Fruit fly (Drosophila melanogaster): Measurements from ENCODE around the gene PICK1.

PICK1 gene

dm6 chr2L:12720430-12721396 lies 25.9 kb downstream of the PICK1 start (continued):
- no peak for TF ChIP-seq Tbp (GFP tag; optimal IDR thresholded peaks at IDR 0.05)
- TF ChIP-seq CG11456 (GFP tag; IDR thresholded peaks at IDR 0.05) = no peak
- peak; percentile 75; the same call in 1 of the 3 replicates for TF ChIP-seq CG3726 (GFP tag; IDR thresholded peaks at IDR 0.05)
- TF ChIP-seq CG12659 (GFP tag; optimal IDR thresholded peaks at IDR 0.05) = peak; percentile 28
- peak; percentile 19 for TF ChIP-seq CG15601 (tag; optimal IDR thresholded peaks at IDR 0.05)
- peak; percentile 73 for TF ChIP-seq Xrp1 (GFP tag; IDR thresholded peaks at IDR 0.05)
- TF ChIP-seq Ravus (GFP tag; IDR thresholded peaks at IDR 0.05) = no peak; the same call in 1 of the 2 replicates
- TF ChIP-seq CG3995 (GFP tag; optimal IDR thresholded peaks at IDR 0.05) = peak; percentile 11
- TF ChIP-seq dan (GFP tag; IDR thresholded peaks at IDR 0.05) = no peak
- no peak for TF ChIP-seq hth (optimal IDR thresholded peaks at IDR 0.05)
- no peak for TF ChIP-seq CG8359 (GFP tag; optimal IDR thresholded peaks at IDR 0.05; ENCODE audit: borderline replicate concordance)
- TF ChIP-seq Neu2 (GFP tag; optimal IDR thresholded peaks at IDR 0.05; ENCODE audit: borderline replicate concordance) = no peak
- TF ChIP-seq Aef1 (GFP tag; IDR thresholded peaks at IDR 0.05) = peak; percentile 47; the same call in 1 of the 3 replicates
- no peak for TF ChIP-seq Antp (GFP tag; optimal IDR thresholded peaks at IDR 0.05)
- no peak for TF ChIP-seq jigr1 (GFP tag; IDR thresholded peaks at IDR 0.05)
- TF ChIP-seq CG2199 (GFP tag; IDR thresholded peaks at IDR 0.05) = peak; percentile 13; the same call in 1 of the 3 replicates
- TF ChIP-seq CG18262 (tag; optimal IDR thresholded peaks at IDR 0.05) = peak; percentile 61
- TF ChIP-seq Hmr (GFP tag; optimal IDR thresholded peaks at IDR 0.05) = peak; percentile 56
- 0 out of 2 replicates have a peak, but pooled peaks have one; percentile 22 for TF ChIP-seq CG1024 (GFP tag; IDR thresholded peaks at IDR 0.05)
- TF ChIP-seq bcd (GFP tag; optimal IDR thresholded peaks at IDR 0.05) = peak; percentile 57
- peak; percentile 14 for TF ChIP-seq Mad (GFP tag; optimal IDR thresholded peaks at IDR 0.05)
- peak; percentile 23; the same call in 1 of the 2 replicates for TF ChIP-seq ttk (GFP tag; IDR thresholded peaks at IDR 0.05)
- peak in 1 of 2 experiments; percentile 3 for TF ChIP-seq Trl (optimal IDR thresholded peaks at IDR 0.05)
- no peak for TF ChIP-seq Trl (GFP tag; optimal IDR thresholded peaks at IDR 0.05)
- TF ChIP-seq peb (GFP tag; IDR thresholded peaks at IDR 0.05) = peak; percentile 18; the same call in 1 of the 2 replicates
- TF ChIP-seq croc (GFP tag; conservative IDR thresholded peaks at IDR 0.05) = no peak
- TF ChIP-seq disco-r (GFP tag; optimal IDR thresholded peaks at IDR 0.05) = no peak
- TF ChIP-seq Sin3A (optimal IDR thresholded peaks at IDR 0.05) = no peak
- peak; percentile 32 for TF ChIP-seq HmgZ (tag; optimal IDR thresholded peaks at IDR 0.05)
- peak; percentile 39 for TF ChIP-seq CG10267 (tag; optimal IDR thresholded peaks at IDR 0.05)
- no peak for TF ChIP-seq CG17385 (GFP tag; optimal IDR thresholded peaks at IDR 0.05)
- TF ChIP-seq dm (GFP tag; optimal IDR thresholded peaks at IDR 0.05) = no peak
- TF ChIP-seq CG1832 (GFP tag; optimal IDR thresholded peaks at IDR 0.05) = no peak
- TF ChIP-seq CG4328 (GFP tag; optimal IDR thresholded peaks at IDR 0.05) = peak; percentile 29
- TF ChIP-seq Ets65A (GFP tag) = peak; percentile 62
- TF ChIP-seq corto (GFP tag; optimal IDR thresholded peaks at IDR 0.05) = no peak
- TF ChIP-seq kay (GFP tag; optimal IDR thresholded peaks at IDR 0.05) = peak; percentile 23
- peak; percentile 40 for TF ChIP-seq CG14710 (tag; optimal IDR thresholded peaks at IDR 0.05)
- TF ChIP-seq ase (GFP tag; IDR thresholded peaks at IDR 0.05) = peak; percentile 49; the same call in 1 of the 3 replicates
- peak; percentile 53 for TF ChIP-seq caup (GFP tag; optimal IDR thresholded peaks at IDR 0.05; ENCODE audit: severe bottlenecking)
- peak; percentile 89 for TF ChIP-seq Hey (tag; optimal IDR thresholded peaks at IDR 0.05)
- no peak for TF ChIP-seq lola (GFP tag; optimal IDR thresholded peaks at IDR 0.05)
- no peak for TF ChIP-seq BEAF-32 (GFP tag; optimal IDR thresholded peaks at IDR 0.05)
- TF ChIP-seq org-1 (GFP tag; optimal IDR thresholded peaks at IDR 0.05) = peak; percentile 0
- TF ChIP-seq schlank (tag; optimal IDR thresholded peaks at IDR 0.05) = no peak
- peak; percentile 28 for TF ChIP-seq Dip3 (GFP tag; optimal IDR thresholded peaks at IDR 0.05)
- TF ChIP-seq chm (GFP tag; IDR thresholded peaks at IDR 0.05) = no peak
- no peak for TF ChIP-seq CG18011 (GFP tag; optimal IDR thresholded peaks at IDR 0.05)
- no peak for TF ChIP-seq CG8089 (GFP tag; optimal IDR thresholded peaks at IDR 0.05)
